Worm (Caenorhabditis elegans): ENCODE results near the gene Y102A11A.3.

The Y102A11A.3 gene

ce11 chrX:2030871-2031270 is 11.9 kb downstream of the Y102A11A.3 start:
- no peak for TF ChIP-seq ztf-4 (tag; optimal IDR thresholded peaks at IDR 0.05)
- TF ChIP-seq nhr-237 (tag; optimal IDR thresholded peaks at IDR 0.05) = no peak
- TF ChIP-seq nhr-67 (tag; optimal IDR thresholded peaks at IDR 0.05) = no peak
- TF ChIP-seq pha-4 (tag; optimal IDR thresholded peaks at IDR 0.05) = peak; percentile 51
- TF ChIP-seq R02D3.7 (tag; optimal IDR thresholded peaks at IDR 0.05) = no peak
- TF ChIP-seq egl-27 (tag; optimal IDR thresholded peaks at IDR 0.05) = no peak
- no peak for TF ChIP-seq lin-15B (tag; optimal IDR thresholded peaks at IDR 0.05)
- TF ChIP-seq ceh-82 (tag; optimal IDR thresholded peaks at IDR 0.05) = no peak
- no peak for TF ChIP-seq fos-1 (tag; optimal IDR thresholded peaks at IDR 0.05)
- peak; percentile 29 for TF ChIP-seq elt-2 (tag; optimal IDR thresholded peaks at IDR 0.05)
- TF ChIP-seq elt-3 (tag; optimal IDR thresholded peaks at IDR 0.05) = no peak
- TF ChIP-seq pqm-1 (tag; optimal IDR thresholded peaks at IDR 0.05) = peak; percentile 42
- TF ChIP-seq mdl-1 (tag; optimal IDR thresholded peaks at IDR 0.05) = no peak
- no peak for TF ChIP-seq nhr-77 (tag; optimal IDR thresholded peaks at IDR 0.05)
- no peak for TF ChIP-seq ceh-16 (tag; optimal IDR thresholded peaks at IDR 0.05)
- no peak for TF ChIP-seq aly-2 (tag; optimal IDR thresholded peaks at IDR 0.05)
- no peak for TF ChIP-seq zag-1 (tag; optimal IDR thresholded peaks at IDR 0.05)
- no peak for TF ChIP-seq unc-62 (GFP tag; optimal IDR thresholded peaks at IDR 0.05)
- no peak for TF ChIP-seq hmg-11 (tag; optimal IDR thresholded peaks at IDR 0.05)
- no peak for TF ChIP-seq tbx-2 (tag; optimal IDR thresholded peaks at IDR 0.05)

- TF ChIP-seq elt-1 (tag; optimal IDR thresholded peaks at IDR 0.05) (no peak), nhr-23 (tag; optimal IDR thresholded peaks at IDR 0.05) (peak; percentile 46), elt-3 (tag; optimal IDR thresholded peaks at IDR 0.05) (peak in 1 of 3 experiments; percentile 55), nhr-43 (tag; optimal IDR thresholded peaks at IDR 0.05; ENCODE audit: poor library complexity, severe bottlenecking) (peak; percentile 36)
Measured at ce11 chrX:2031414-2031813, 12.5 kb downstream of the Y102A11A.3 start, which contains the start of gene Y102A11A.5. Y102A11A.5 (minus strand) TSS chrX:2031588.

ce11 chrX:2035172-2035571 is 16.2 kb downstream of the Y102A11A.3 start, which contains the start of gene ergi-1:
ergi-1 (minus strand) TSS chrX:2035272.
- TF ChIP-seq ama-1 (optimal IDR thresholded peaks at IDR 0.05) (no peak), elt-2 (tag; optimal IDR thresholded peaks at IDR 0.05) (no peak), ztf-4 (tag; optimal IDR thresholded peaks at IDR 0.05) (no peak), pha-4 (tag; optimal IDR thresholded peaks at IDR 0.05) (peak; percentile 69), daf-12 (tag; optimal IDR thresholded peaks at IDR 0.05) (no peak)

ce11 chrX:2039358-2039757 is 20.4 kb downstream of the Y102A11A.3 start, which contains the start of gene smex-2:
smex-2 (minus strand) TSS chrX:2039458.
- TF ChIP-seq pha-4 (tag; optimal IDR thresholded peaks at IDR 0.05) = no peak
- no peak for TF ChIP-seq nhr-12 (tag; optimal IDR thresholded peaks at IDR 0.05)
- TF ChIP-seq nhr-77 (tag; optimal IDR thresholded peaks at IDR 0.05) = no peak
- no peak for TF ChIP-seq mdl-1 (tag; optimal IDR thresholded peaks at IDR 0.05)
- no peak for TF ChIP-seq ceh-9 (tag; optimal IDR thresholded peaks at IDR 0.05)
- no peak for TF ChIP-seq sea-2 (GFP tag; optimal IDR thresholded peaks at IDR 0.05)
- TF ChIP-seq unc-39 (tag; optimal IDR thresholded peaks at IDR 0.05) = no peak
- TF ChIP-seq eor-1 (tag; optimal IDR thresholded peaks at IDR 0.05) = no peak
- no peak for TF ChIP-seq egl-5 (tag; optimal IDR thresholded peaks at IDR 0.05)
- no peak for TF ChIP-seq pqm-1 (tag; optimal IDR thresholded peaks at IDR 0.05)
- no peak for TF ChIP-seq nhr-23 (tag; optimal IDR thresholded peaks at IDR 0.05)
- TF ChIP-seq lin-39 (tag; optimal IDR thresholded peaks at IDR 0.05) = no peak
- TF ChIP-seq egl-27 (tag; optimal IDR thresholded peaks at IDR 0.05) = no peak
- no peak for TF ChIP-seq nhr-76 (tag; optimal IDR thresholded peaks at IDR 0.05)
- no peak for TF ChIP-seq nhr-11 (tag; optimal IDR thresholded peaks at IDR 0.05)
- TF ChIP-seq nhr-67 (tag; optimal IDR thresholded peaks at IDR 0.05) = no peak
- no peak for TF ChIP-seq hmg-11 (tag; optimal IDR thresholded peaks at IDR 0.05)
- TF ChIP-seq fkh-2 (tag; optimal IDR thresholded peaks at IDR 0.05) = no peak
- TF ChIP-seq ceh-28 (tag; optimal IDR thresholded peaks at IDR 0.05) = no peak
- TF ChIP-seq ceh-82 (tag; optimal IDR thresholded peaks at IDR 0.05) = no peak

ce11 chrX:2040877-2041276 is 21.9 kb downstream of the Y102A11A.3 start:
- TF ChIP-seq tbx-2 (tag; optimal IDR thresholded peaks at IDR 0.05) (no peak), elt-1 (tag; optimal IDR thresholded peaks at IDR 0.05) (peak; percentile 4)

Measured in whole organism, L3 larva.